Fruit fly (Drosophila melanogaster) Kc167 (cell line): ENCODE results near the gene mus101.

Source experiments
- Myc ChIP-seq: fragments of >200 bp; optimal IDR thresholded peaks from 2 replicates; lab custom pipeline; 2017; ENCODE audit warnings: missing external identifiers
- Sin3A ChIP-seq: fragments of >200 bp; optimal IDR thresholded peaks from 2 replicates; lab custom pipeline; 2018; ENCODE audit warnings: missing external identifiers
- h ChIP-seq: fragments of >200 bp; optimal IDR thresholded peaks from 3 replicates; lab custom pipeline; 2018; ENCODE audit warnings: missing external identifiers
- insv ChIP-seq: fragments of >200 bp; optimal IDR thresholded peaks from 3 replicates; lab custom pipeline; 2018; ENCODE audit warnings: missing external identifiers
- psq ChIP-seq: fragments of >200 bp; optimal IDR thresholded peaks from 2 replicates; lab custom pipeline; 2017; ENCODE audit warnings: missing external identifiers
- ttk ChIP-seq: sonication (Bioruptor generic); optimal IDR thresholded peaks from 2 replicates; lab custom pipeline; 2017; ENCODE audit warnings: missing external identifiers

DNA sequence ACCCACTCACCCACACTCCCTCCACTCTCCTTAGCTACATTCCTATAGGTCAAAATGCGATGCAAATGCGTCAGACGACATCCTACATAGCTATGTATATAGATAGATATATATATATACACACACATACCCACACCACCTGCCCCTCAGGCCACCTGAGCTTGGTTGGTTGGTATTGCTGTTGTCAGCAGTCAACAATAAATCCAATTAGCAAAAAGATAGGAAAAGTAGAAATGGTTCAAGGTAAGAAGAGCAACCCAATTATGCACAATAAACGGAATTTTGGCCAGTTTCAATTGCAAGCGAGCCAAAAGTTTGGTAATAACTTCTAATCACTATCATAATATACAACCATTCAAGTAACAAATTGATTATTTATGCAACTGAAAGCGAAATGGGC is 44.4 kb downstream of the mus101 start:
- TF ChIP-seq psq (lab: Kevin White, UChicago): no peak
- TF ChIP-seq insv: no peak
- no peak for TF ChIP-seq Myc (lab: Kevin White, UChicago)
- TF ChIP-seq h: no peak
- no peak for TF ChIP-seq Sin3A (lab: Kevin White, UChicago)
- TF ChIP-seq ttk: no peak
